Worm (Caenorhabditis elegans) whole organism, L3 larva: ENCODE measurements around the gene C30H6.8.

Experiments used
- R02D3.7 ChIP-seq: fragments of 150-350 bp; optimal IDR thresholded peaks from 2 replicates; lab custom pipeline; 2014; ENCODE audit warnings: missing biosample characterization, missing genetic modification characterization
- ceh-16 ChIP-seq: sonication (generic microtip); optimal IDR thresholded peaks from 2 replicates; lab custom pipeline; 2017; ENCODE audit warnings: missing biosample characterization, missing genetic modification characterization
- ceh-28 ChIP-seq: fragments of 150-350 bp; optimal IDR thresholded peaks from 2 replicates; lab custom pipeline; 2014; ENCODE audit warnings: missing biosample characterization, missing genetic modification reagents, missing genetic modification characterization
- ceh-82 ChIP-seq: fragments of 150-350 bp; optimal IDR thresholded peaks from 2 replicates; lab custom pipeline; 2014; ENCODE audit warnings: missing biosample characterization, missing genetic modification characterization
- daf-12 ChIP-seq: fragments of 150-350 bp; optimal IDR thresholded peaks from 2 replicates; lab custom pipeline; 2014; ENCODE audit warnings: missing biosample characterization, missing genetic modification reagents, missing genetic modification characterization
- egl-27 ChIP-seq: sonication (generic microtip); optimal IDR thresholded peaks from 4 replicates; lab custom pipeline; 2017; ENCODE audit warnings: missing biosample characterization, missing genetic modification reagents, missing genetic modification characterization
- elt-2 ChIP-seq: sonication (generic microtip); optimal IDR thresholded peaks from 2 replicates; lab custom pipeline; 2016; ENCODE audit warnings: missing genetic modification reagents, mild to moderate bottlenecking, missing genetic modification characterization, missing compliant biosample characterization
- fkh-10 ChIP-seq: sonication (generic microtip); optimal IDR thresholded peaks from 2 replicates; lab custom pipeline; 2017; ENCODE audit warnings: missing biosample characterization, missing genetic modification reagents, missing genetic modification characterization
- fkh-2 ChIP-seq: fragments of 150-350 bp; optimal IDR thresholded peaks from 2 replicates; lab custom pipeline; 2014; ENCODE audit warnings: missing biosample characterization, missing genetic modification reagents, missing genetic modification characterization
- fos-1 ChIP-seq: fragments of 150-350 bp; optimal IDR thresholded peaks from 2 replicates; lab custom pipeline; 2014; ENCODE audit warnings: missing biosample characterization, missing genetic modification characterization
- hmg-11 ChIP-seq: sonication (generic microtip); optimal IDR thresholded peaks from 2 replicates; lab custom pipeline; 2016; ENCODE audit warnings: missing genetic modification characterization, missing compliant biosample characterization
- jun-1 ChIP-seq: fragments of 150-350 bp; optimal IDR thresholded peaks from 2 replicates; lab custom pipeline; 2014; ENCODE audit warnings: missing biosample characterization, missing genetic modification reagents, missing genetic modification characterization
- lin-15B ChIP-seq: fragments of 150-350 bp; optimal IDR thresholded peaks from 2 replicates; lab custom pipeline; 2014; ENCODE audit warnings: missing biosample characterization, missing genetic modification characterization
- lin-39 ChIP-seq: fragments of 150-350 bp; optimal IDR thresholded peaks from 2 replicates; lab custom pipeline; 2018; ENCODE audit warnings: missing biosample characterization, missing genetic modification reagents, missing genetic modification characterization
- lsy-12 ChIP-seq: sonication (generic microtip); optimal IDR thresholded peaks from 2 replicates; lab custom pipeline; 2016; ENCODE audit warnings: mild to moderate bottlenecking, missing genetic modification characterization, missing compliant biosample characterization
- mml-1 ChIP-seq: fragments of 150-350 bp; sonication (generic microtip); optimal IDR thresholded peaks from 3 replicates; lab custom pipeline; 2014; ENCODE audit warnings: missing biosample characterization, missing genetic modification characterization
- nfya-1 ChIP-seq: sonication (generic microtip); optimal IDR thresholded peaks from 2 replicates; lab custom pipeline; 2017; ENCODE audit warnings: missing genetic modification characterization, mild to moderate bottlenecking, missing compliant biosample characterization, antibody characterized with exemption, moderate library complexity; ENCODE audit not compliant: insufficient read depth
- nhr-11 ChIP-seq: fragments of 150-350 bp; optimal IDR thresholded peaks from 2 replicates; lab custom pipeline; 2014; ENCODE audit warnings: missing biosample characterization, missing genetic modification characterization
- nhr-12 ChIP-seq: fragments of 150-350 bp; optimal IDR thresholded peaks from 2 replicates; lab custom pipeline; 2014; ENCODE audit warnings: missing biosample characterization, missing genetic modification characterization
- nhr-237 ChIP-seq: fragments of 150-350 bp; optimal IDR thresholded peaks from 2 replicates; lab custom pipeline; 2014; ENCODE audit warnings: missing biosample characterization, missing genetic modification characterization
- nhr-25 ChIP-seq: sonication (generic microtip); optimal IDR thresholded peaks from 2 replicates; lab custom pipeline; 2017; ENCODE audit warnings: missing biosample characterization, missing genetic modification characterization
- nhr-67 ChIP-seq: fragments of 150-350 bp; optimal IDR thresholded peaks from 2 replicates; lab custom pipeline; 2014; ENCODE audit warnings: missing biosample characterization, missing genetic modification characterization
- nhr-77 ChIP-seq: fragments of 150-350 bp; optimal IDR thresholded peaks from 2 replicates; lab custom pipeline; 2014; ENCODE audit warnings: missing biosample characterization, missing genetic modification characterization
- pha-4 ChIP-seq: fragments of 150-350 bp; optimal IDR thresholded peaks from 2 replicates; lab custom pipeline; 2014; ENCODE audit warnings: missing biosample characterization, missing genetic modification reagents, missing genetic modification characterization
- pqm-1 ChIP-seq: fragments of 150-350 bp; optimal IDR thresholded peaks from 2 replicates; lab custom pipeline; 2017; ENCODE audit warnings: missing biosample characterization, missing genetic modification characterization, inconsistent platforms
- sea-2 ChIP-seq: fragments of 150-350 bp; sonication (generic microtip); optimal IDR thresholded peaks from 4 replicates; lab custom pipeline; 2014; ENCODE audit warnings: missing biosample characterization, missing genetic modification reagents, missing genetic modification characterization
- skn-1 ChIP-seq: fragments of 150-350 bp; optimal IDR thresholded peaks from 2 replicates; lab custom pipeline; 2014; ENCODE audit warnings: missing biosample characterization, missing genetic modification characterization
- snpc-4 ChIP-seq: fragments of 150-350 bp; optimal IDR thresholded peaks from 2 replicates; lab custom pipeline; 2014; ENCODE audit warnings: missing biosample characterization, missing genetic modification characterization
- tbx-2 ChIP-seq: sonication (generic microtip); optimal IDR thresholded peaks from 2 replicates; lab custom pipeline; 2016; ENCODE audit warnings: mild to moderate bottlenecking, missing genetic modification characterization, missing compliant biosample characterization
- unc-39 ChIP-seq: sonication (generic microtip); optimal IDR thresholded peaks from 4 replicates; lab custom pipeline; 2017; ENCODE audit warnings: missing biosample characterization, missing genetic modification characterization
- ztf-4 ChIP-seq: fragments of 150-350 bp; optimal IDR thresholded peaks from 2 replicates; lab custom pipeline; 2014; ENCODE audit warnings: missing biosample characterization, missing genetic modification characterization

Gene C30H6.8

DNA sequence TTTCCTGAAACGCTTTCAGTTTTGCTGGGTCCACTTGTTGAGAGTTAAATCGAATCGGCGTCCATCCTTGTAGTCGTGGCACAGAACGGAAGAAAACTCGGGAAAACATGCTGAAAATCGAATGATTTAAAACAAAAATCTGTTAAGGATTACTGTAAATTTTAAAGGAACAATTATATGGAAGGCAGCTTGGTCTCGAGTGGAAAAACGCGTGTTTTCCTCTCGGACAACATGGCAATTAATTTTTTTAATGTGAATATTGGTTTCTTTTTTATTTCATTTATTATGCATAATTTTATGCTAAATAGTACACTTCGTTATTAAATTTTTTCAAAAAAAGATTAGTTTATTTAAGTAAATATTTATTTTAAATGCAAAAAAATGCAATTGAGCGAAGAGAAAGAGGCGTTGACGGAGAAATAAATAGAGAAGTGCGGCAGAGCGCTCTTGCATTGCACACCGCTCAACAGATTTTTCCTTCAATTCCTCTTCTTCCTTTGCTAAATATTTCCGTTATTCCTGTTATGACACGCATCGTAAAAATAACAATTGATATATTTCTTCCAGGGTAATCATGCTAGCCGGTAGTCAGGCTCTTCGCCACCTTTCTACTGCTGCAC is 2.0 kb upstream of the C30H6.8 start, which contains the start of the genes C30H6.9 and dlat-2:
C30H6.9 (minus strand) TSS at position 110 of the 620 bp plus-strand sequence.
dlat-2 (plus strand) TSS at position 566 of the 620 bp plus-strand sequence.
- TF ChIP-seq nfya-1 (peak; percentile 24), ceh-82 (tag; lab: Kevin White, UChicago) (no peak), nhr-77 (tag; lab: Kevin White, UChicago) (no peak), fos-1 (tag; lab: Kevin White, UChicago) (no peak), pha-4 (tag; lab: Kevin White, UChicago) (peak; percentile 94), lin-39 (tag; lab: Kevin White, UChicago) (no peak), elt-2 (tag; lab: Kevin White, UChicago) (peak; percentile 8), hmg-11 (peak; percentile 24), fkh-2 (tag; lab: Kevin White, UChicago) (no peak), lin-15B (tag; lab: Kevin White, UChicago) (peak; percentile 71), snpc-4 (tag; lab: Kevin White, UChicago) (peak; percentile 43), egl-27 (tag; lab: Kevin White, UChicago) (no peak)

DNA sequence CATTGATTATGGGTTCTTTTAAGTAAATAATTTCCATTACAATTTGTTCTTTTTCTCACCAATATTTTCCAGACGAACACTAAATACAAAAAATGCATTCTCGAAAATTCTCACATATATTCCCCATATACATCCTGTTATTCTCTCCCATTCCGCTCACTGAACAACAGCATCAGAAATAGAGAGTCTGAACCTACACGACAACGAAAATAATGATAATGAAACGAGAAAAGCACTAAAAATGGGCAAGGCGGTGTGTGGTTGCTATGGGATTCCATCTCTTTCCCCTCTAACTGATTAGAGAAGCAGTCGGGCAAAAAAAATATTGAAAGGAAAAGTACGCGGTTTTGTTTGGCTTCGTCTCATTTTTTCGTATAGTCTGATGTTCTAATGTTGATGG is 917 bp downstream of the C30H6.8 start, which contains the start of gene C30H6.12:
C30H6.12 (plus strand) TSS at position 301 of the 400 bp plus-strand sequence.
- TF ChIP-seq ztf-4 = no peak
- TF ChIP-seq R02D3.7 (tag; lab: Kevin White, UChicago) = no peak
- no peak for TF ChIP-seq fkh-10 (GFP tag; lab: Kevin White, UChicago)
- no peak for TF ChIP-seq elt-2 (tag; lab: Kevin White, UChicago)
- no peak for TF ChIP-seq pha-4 (tag; lab: Kevin White, UChicago)
- TF ChIP-seq nhr-11 (tag; lab: Kevin White, UChicago) = no peak
- TF ChIP-seq ceh-28 (tag; lab: Kevin White, UChicago) = no peak
- TF ChIP-seq ceh-16 = no peak

DNA sequence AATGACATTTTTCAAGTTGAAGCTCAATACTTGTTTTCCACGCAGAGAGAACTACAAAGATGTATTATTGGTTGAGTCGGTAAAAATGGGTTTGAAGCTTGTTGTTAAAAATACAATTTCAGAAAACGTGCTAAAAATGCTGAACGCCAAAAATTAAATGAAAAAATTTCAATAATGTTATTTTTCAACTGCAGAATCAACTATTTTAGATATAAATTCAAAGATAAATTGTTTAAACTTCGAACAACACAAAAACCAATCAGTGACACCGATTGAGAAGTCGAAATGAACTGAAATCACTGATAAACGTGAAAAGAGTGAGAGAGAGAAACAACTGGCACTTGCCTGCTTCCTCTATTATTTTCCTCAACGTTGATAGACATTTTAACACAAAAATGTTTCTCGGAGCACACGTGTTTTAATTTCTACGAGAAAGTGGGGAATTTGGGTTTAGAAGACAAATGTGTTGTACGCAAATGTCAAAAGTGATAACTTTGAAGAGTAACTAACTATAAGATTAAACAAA is 5.4 kb downstream of the C30H6.8 start, which contains the start of gene T02D1.8:
T02D1.8 (minus strand) TSS at position 51 of the 526 bp plus-strand sequence.
- TF ChIP-seq daf-12 (tag; lab: Kevin White, UChicago) (no peak), elt-2 (tag; lab: Kevin White, UChicago) (peak; percentile 67), nhr-77 (tag; lab: Kevin White, UChicago) (no peak)

DNA sequence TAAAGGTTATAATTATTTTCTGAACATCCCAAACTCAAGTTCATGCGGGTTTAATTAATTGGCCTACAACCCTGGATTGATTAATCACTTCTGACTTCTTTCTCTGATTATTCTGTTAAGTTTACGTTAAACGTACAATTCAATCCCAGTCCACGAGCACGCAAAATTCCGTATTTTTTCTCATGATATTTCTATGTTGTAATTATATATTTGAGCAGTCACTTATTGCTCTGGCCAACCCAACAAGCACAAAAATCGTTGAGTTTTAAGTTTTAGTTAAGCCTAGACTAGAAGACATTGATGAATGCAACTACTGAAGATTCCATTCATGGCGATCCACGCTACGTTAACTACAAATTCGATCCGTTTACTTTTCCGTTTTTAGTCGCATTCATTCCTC is 13.8 kb downstream of the C30H6.8 start, which contains the start of gene sru-15:
sru-15 (plus strand) TSS at position 301 of the 400 bp plus-strand sequence.
- no peak for TF ChIP-seq ceh-82 (tag; lab: Kevin White, UChicago)
- no peak for TF ChIP-seq pqm-1 (tag; lab: Kevin White, UChicago)
- TF ChIP-seq ceh-28 (tag; lab: Kevin White, UChicago) = no peak
- no peak for TF ChIP-seq tbx-2 (tag; lab: Kevin White, UChicago)
- TF ChIP-seq ztf-4 = no peak
- TF ChIP-seq nhr-67 (tag; lab: Kevin White, UChicago) = no peak
- TF ChIP-seq jun-1 = no peak
- TF ChIP-seq lsy-12 = no peak
- no peak for TF ChIP-seq elt-2 (tag; lab: Kevin White, UChicago)

DNA sequence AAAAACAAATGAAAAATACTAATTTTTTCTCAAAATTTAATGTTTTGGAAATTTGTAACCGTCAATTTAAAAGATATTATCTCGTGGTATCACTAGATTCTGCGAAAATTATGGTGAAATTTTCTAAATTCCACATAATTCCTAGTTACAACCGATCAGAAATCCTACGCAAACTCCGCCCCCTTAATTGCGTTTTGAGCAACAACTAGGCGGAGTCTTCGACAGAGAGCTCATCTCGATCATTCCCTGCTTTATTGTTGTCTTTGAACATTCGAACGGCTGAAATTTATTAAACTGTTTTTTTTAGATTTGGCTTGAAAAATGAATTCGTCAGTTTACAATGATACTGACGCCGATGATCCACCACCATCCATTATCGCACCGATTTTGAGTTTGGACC is 17.3 kb downstream of the C30H6.8 start, which contains the start of gene T02D1.4:
T02D1.4 (plus strand) TSS at position 301 of the 400 bp plus-strand sequence.
- TF ChIP-seq hmg-11 (no peak), nhr-67 (tag; lab: Kevin White, UChicago) (no peak), mml-1 (no peak), ceh-16 (no peak), R02D3.7 (tag; lab: Kevin White, UChicago) (no peak), nhr-25 (no peak), unc-39 (tag; lab: Kevin White, UChicago) (no peak), tbx-2 (tag; lab: Kevin White, UChicago) (no peak), sea-2 (GFP tag; lab: Kevin White, UChicago) (no peak), nhr-237 (no peak), skn-1 (tag; lab: Kevin White, UChicago) (no peak)

DNA sequence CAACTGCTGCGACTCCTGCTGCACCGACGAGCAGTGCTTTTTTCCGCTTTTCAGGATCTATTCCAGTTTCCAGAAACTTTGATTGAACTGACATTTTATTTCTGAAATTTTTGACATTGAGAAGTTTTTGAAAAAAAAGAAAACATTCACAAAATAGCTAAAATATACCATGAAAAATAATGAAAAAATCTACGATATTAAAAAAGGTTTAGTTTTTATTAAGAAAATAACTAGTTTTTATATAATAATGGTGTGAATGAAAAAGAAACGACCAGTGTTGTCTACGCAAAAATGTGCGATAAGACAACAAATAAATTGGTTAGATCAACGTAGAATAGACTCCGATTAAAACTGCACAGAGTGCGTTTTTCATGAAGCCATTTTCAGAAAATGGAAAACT is 23.4 kb downstream of the C30H6.8 start, which contains the start of gene pmp-4:
pmp-4 (minus strand) TSS at position 101 of the 400 bp plus-strand sequence.
- TF ChIP-seq nhr-12 (tag; lab: Kevin White, UChicago) (no peak), hmg-11 (no peak), elt-2 (tag; lab: Kevin White, UChicago) (no peak), snpc-4 (tag; lab: Kevin White, UChicago) (no peak), nfya-1 (no peak), lsy-12 (no peak)
